Fruit fly (Drosophila melanogaster): ENCODE results near the gene Myo61F.

Gene Myo61F

DNA sequence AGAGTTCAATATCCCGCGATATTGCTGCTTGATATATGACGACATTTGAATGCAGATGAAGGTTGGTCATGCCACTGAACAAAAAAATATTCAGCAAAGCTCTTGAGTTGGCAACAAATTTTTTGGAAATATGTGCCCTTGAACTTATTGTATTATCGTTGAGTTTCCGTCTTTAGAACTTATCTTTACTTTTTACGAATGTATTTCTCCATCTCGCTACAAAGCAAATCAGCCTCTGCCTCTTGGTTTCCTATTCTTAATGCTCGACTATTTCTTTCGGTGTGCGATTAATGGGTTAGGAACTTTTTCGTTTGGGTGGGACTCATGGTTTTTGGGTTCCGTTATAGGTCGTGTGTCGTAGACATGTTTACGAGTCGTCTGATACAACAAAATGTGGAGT is 4.9 kb downstream of the Myo61F start (continued):
- no peak for TF ChIP-seq emc (GFP tag; optimal IDR thresholded peaks at IDR 0.05)
- no peak for TF ChIP-seq cg (GFP tag; optimal IDR thresholded peaks at IDR 0.05)
- no peak for TF ChIP-seq sug (tag; optimal IDR thresholded peaks at IDR 0.05)
- no peak for TF ChIP-seq CG12769 (tag; optimal IDR thresholded peaks at IDR 0.05)
- TF ChIP-seq run (tag; optimal IDR thresholded peaks at IDR 0.05), result no peak
- TF ChIP-seq tio (GFP tag; optimal IDR thresholded peaks at IDR 0.05), result no peak
- TF ChIP-seq peb (GFP tag; IDR thresholded peaks at IDR 0.05), result peak; percentile 68
- TF ChIP-seq Elba2 (GFP tag; optimal IDR thresholded peaks at IDR 0.05), result no peak
- peak; percentile 4 for TF ChIP-seq grn (GFP tag; optimal IDR thresholded peaks at IDR 0.05)
- TF ChIP-seq exex (tag; optimal IDR thresholded peaks at IDR 0.05), result no peak
- TF ChIP-seq Dip3 (GFP tag; optimal IDR thresholded peaks at IDR 0.05), result peak; percentile 44
- peak; percentile 59; the same call in 1 of the 3 replicates for TF ChIP-seq zfh1 (GFP tag; IDR thresholded peaks at IDR 0.05)
- TF ChIP-seq pros (GFP tag; optimal IDR thresholded peaks at IDR 0.05), result peak; percentile 11
- TF ChIP-seq CG12236 (GFP tag; optimal IDR thresholded peaks at IDR 0.05), result peak; percentile 67
- no peak for TF ChIP-seq jing (GFP tag; optimal IDR thresholded peaks at IDR 0.05)
- TF ChIP-seq CG34422 (GFP tag; IDR thresholded peaks at IDR 0.05), result peak; percentile 23; the same call in 1 of the 3 replicates
- no peak for TF ChIP-seq nom (GFP tag; optimal IDR thresholded peaks at IDR 0.05)
- TF ChIP-seq al (GFP tag; IDR thresholded peaks at IDR 0.05), result peak; percentile 15; the same call in 1 of the 2 replicates
- TF ChIP-seq CG10979 (tag; optimal IDR thresholded peaks at IDR 0.05), result peak; percentile 88
- peak; percentile 82 for TF ChIP-seq CG17361 (GFP tag; IDR thresholded peaks at IDR 0.05)
- TF ChIP-seq CG8944 (GFP tag; optimal IDR thresholded peaks at IDR 0.05), result peak; percentile 82
- TF ChIP-seq CG12155 (GFP tag; optimal IDR thresholded peaks at IDR 0.05), result peak; percentile 50
- TF ChIP-seq CG9817 (tag; optimal IDR thresholded peaks at IDR 0.05), result peak; percentile 18
- TF ChIP-seq YL-1 (GFP tag; optimal IDR thresholded peaks at IDR 0.05), result no peak
- no peak for TF ChIP-seq CG11085 (GFP tag; IDR thresholded peaks at IDR 0.05)
- peak; percentile 49 for TF ChIP-seq Lhr (GFP tag; optimal IDR thresholded peaks at IDR 0.05)
- TF ChIP-seq Myb (GFP tag; optimal IDR thresholded peaks at IDR 0.05), result peak; percentile 29
- peak; percentile 69 for TF ChIP-seq Mes4 (GFP tag; optimal IDR thresholded peaks at IDR 0.05)
- TF ChIP-seq pita (GFP tag; optimal IDR thresholded peaks at IDR 0.05), result no peak
- TF ChIP-seq fu2 (GFP tag; optimal IDR thresholded peaks at IDR 0.05), result peak; percentile 51
- no peak for TF ChIP-seq D (optimal IDR thresholded peaks at IDR 0.05)
- peak; percentile 65 for TF ChIP-seq D (GFP tag; optimal IDR thresholded peaks at IDR 0.05)
- TF ChIP-seq sr (GFP tag; IDR thresholded peaks at IDR 0.05), result no peak
- TF ChIP-seq CG8924 (tag; optimal IDR thresholded peaks at IDR 0.05), result peak; percentile 78
- no peak for TF ChIP-seq Nf-YA (GFP tag; IDR thresholded peaks at IDR 0.05)
- no peak for TF ChIP-seq CG12744 (GFP tag; optimal IDR thresholded peaks at IDR 0.05)
- no peak for TF ChIP-seq Atf6 (GFP tag; IDR thresholded peaks at IDR 0.05)
- TF ChIP-seq dimm (GFP tag; IDR thresholded peaks at IDR 0.05), result no peak
- TF ChIP-seq CrebB (tag; optimal IDR thresholded peaks at IDR 0.05), result no peak
- TF ChIP-seq Hmx (GFP tag; optimal IDR thresholded peaks at IDR 0.05), result no peak
- no peak for TF ChIP-seq crol (GFP tag; IDR thresholded peaks at IDR 0.05)
- TF ChIP-seq CG15696 (tag; optimal IDR thresholded peaks at IDR 0.05), result peak; percentile 8
- TF ChIP-seq CG18476 (GFP tag; optimal IDR thresholded peaks at IDR 0.05), result no peak
- TF ChIP-seq onecut (GFP tag; IDR thresholded peaks at IDR 0.05), result peak; percentile 62
- TF ChIP-seq CG4854 (GFP tag; optimal IDR thresholded peaks at IDR 0.05), result no peak
- peak; percentile 76 for TF ChIP-seq CG13424 (tag; optimal IDR thresholded peaks at IDR 0.05)
- TF ChIP-seq HLH3B (GFP tag; IDR thresholded peaks at IDR 0.05), result peak; percentile 60
- peak; percentile 55; the same call in 2 of the 3 replicates for TF ChIP-seq ken (GFP tag; IDR thresholded peaks at IDR 0.05)
- TF ChIP-seq Bdp1 (GFP tag; optimal IDR thresholded peaks at IDR 0.05), result peak; percentile 12
- TF ChIP-seq chinmo (GFP tag; IDR thresholded peaks at IDR 0.05; ENCODE audit: partially characterized antibody), result no peak
- peak; percentile 94 for TF ChIP-seq Ets65A (GFP tag)
- TF ChIP-seq sens (GFP tag), result peak; percentile 96
- peak; percentile 27 for TF ChIP-seq CG3065 (GFP tag; optimal IDR thresholded peaks at IDR 0.05)

Measured in whole organism, embryonic.